Fruit fly (Drosophila melanogaster): ENCODE data around the gene Task7.

The Task7 gene

DNA sequence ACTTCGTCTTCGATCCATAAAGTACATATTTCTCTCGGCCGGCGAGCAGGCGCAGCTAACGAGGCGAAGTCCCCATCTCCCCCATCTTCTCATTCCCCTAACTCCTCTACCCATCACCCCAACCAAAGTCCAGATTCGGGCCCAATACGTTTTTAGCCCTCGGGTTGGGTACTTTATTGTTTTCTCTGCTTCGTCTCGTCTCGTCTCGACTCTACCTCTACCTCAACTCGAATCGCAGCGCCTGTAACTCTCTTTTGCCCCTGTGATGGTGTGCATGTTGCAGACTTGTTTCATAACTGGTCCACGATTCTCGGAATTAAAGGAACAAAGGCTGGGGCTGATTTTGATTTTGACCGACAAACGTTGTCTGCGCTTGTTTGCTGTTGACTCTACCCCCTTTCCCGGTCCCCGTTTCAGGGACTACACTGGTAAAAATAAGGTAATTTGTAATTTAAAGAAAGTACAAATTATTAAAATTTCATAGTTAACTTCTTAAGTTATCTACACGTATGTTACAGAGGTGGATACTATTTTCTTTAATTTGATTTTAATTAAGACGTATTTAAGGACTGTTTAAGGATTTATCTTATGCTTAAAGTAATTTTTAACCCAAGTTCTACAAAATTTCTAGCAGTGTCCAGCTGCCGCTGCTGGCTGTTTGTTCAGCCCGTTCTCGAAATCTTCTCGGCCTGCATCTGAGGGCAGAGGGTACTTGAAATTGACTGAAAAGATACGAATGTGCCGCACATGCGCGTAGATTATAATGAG, 33.3 kb downstream of the Task7 start (continued):
- peak; percentile 80 for TF ChIP-seq gsb-n (tag; optimal IDR thresholded peaks at IDR 0.05)
- peak; percentile 37 for TF ChIP-seq CG13123 (GFP tag; optimal IDR thresholded peaks at IDR 0.05)
- TF ChIP-seq CG10565 (GFP tag; optimal IDR thresholded peaks at IDR 0.05) = no peak
- TF ChIP-seq Ets65A (GFP tag) = peak; percentile 32
- no peak for TF ChIP-seq esg (GFP tag; conservative IDR thresholded peaks at IDR 0.05)
- peak; percentile 58 for TF ChIP-seq CG10209 (GFP tag; optimal IDR thresholded peaks at IDR 0.05)
- peak in 1 of 2 experiments; percentile 60 for TF ChIP-seq eve (GFP tag; optimal IDR thresholded peaks at IDR 0.05)
- TF ChIP-seq Stat92E (GFP tag; optimal IDR thresholded peaks at IDR 0.05) = peak in 1 of 3 experiments; percentile 99
- no peak for TF ChIP-seq Opbp (GFP tag; IDR thresholded peaks at IDR 0.05; ENCODE audit: partially characterized antibody)
- no peak for TF ChIP-seq z (GFP tag; IDR thresholded peaks at IDR 0.05)
- peak; percentile 76 for TF ChIP-seq phol (tag; optimal IDR thresholded peaks at IDR 0.05)
- peak; percentile 35; the same call in 1 of the 2 replicates for TF ChIP-seq stc (GFP tag; IDR thresholded peaks at IDR 0.05)
- peak; percentile 24 for TF ChIP-seq CG17802 (tag; optimal IDR thresholded peaks at IDR 0.05)
- TF ChIP-seq psq (GFP tag; optimal IDR thresholded peaks at IDR 0.05) = peak; percentile 15
- peak; percentile 50 for TF ChIP-seq CG17328 (GFP tag; IDR thresholded peaks at IDR 0.05)
- no peak for TF ChIP-seq tgo (GFP tag; IDR thresholded peaks at IDR 0.05)
- no peak for TF ChIP-seq emc (GFP tag; optimal IDR thresholded peaks at IDR 0.05)
- TF ChIP-seq CG30403 (GFP tag; optimal IDR thresholded peaks at IDR 0.05) = peak; percentile 51
- peak; percentile 65 to 74 for TF ChIP-seq bsh (GFP tag; optimal IDR thresholded peaks at IDR 0.05)
- peak; percentile 38 for TF ChIP-seq CG5245 (GFP tag; optimal IDR thresholded peaks at IDR 0.05)
- TF ChIP-seq Oli (tag; optimal IDR thresholded peaks at IDR 0.05) = peak; percentile 62
- TF ChIP-seq sd (tag; optimal IDR thresholded peaks at IDR 0.05) = no peak
- peak; percentile 45 for TF ChIP-seq Deaf1 (tag; optimal IDR thresholded peaks at IDR 0.05)
- peak; percentile 87 for TF ChIP-seq CG10979 (tag; optimal IDR thresholded peaks at IDR 0.05)
- peak; percentile 60 for TF ChIP-seq tio (GFP tag; optimal IDR thresholded peaks at IDR 0.05)
- TF ChIP-seq CG18619 (GFP tag; optimal IDR thresholded peaks at IDR 0.05) = peak; percentile 36
- TF ChIP-seq dysf (GFP tag; IDR thresholded peaks at IDR 0.05) = 0 out of 3 replicates have a peak, but pooled peaks have one; percentile 4
- peak; percentile 0 for TF ChIP-seq CG17568 (GFP tag; optimal IDR thresholded peaks at IDR 0.05)
- TF ChIP-seq CG6854 (GFP tag; optimal IDR thresholded peaks at IDR 0.05) = no peak
- TF ChIP-seq CG34422 (GFP tag; IDR thresholded peaks at IDR 0.05) = no peak
- TF ChIP-seq CG17359 (tag; optimal IDR thresholded peaks at IDR 0.05) = peak; percentile 5
- peak; percentile 34 for TF ChIP-seq CG18599 (GFP tag; optimal IDR thresholded peaks at IDR 0.05)
- peak; percentile 86 for TF ChIP-seq CG10267 (tag; optimal IDR thresholded peaks at IDR 0.05)
- peak; percentile 9 for TF ChIP-seq chn (GFP tag; optimal IDR thresholded peaks at IDR 0.05)
- TF ChIP-seq CG8388 (GFP tag; optimal IDR thresholded peaks at IDR 0.05) = peak; percentile 61
- TF ChIP-seq CG7839 (tag; optimal IDR thresholded peaks at IDR 0.05) = peak; percentile 71
- peak; percentile 32; the same call in 1 of the 2 replicates for TF ChIP-seq ranshi (GFP tag; IDR thresholded peaks at IDR 0.05)
- TF ChIP-seq D (optimal IDR thresholded peaks at IDR 0.05) = no peak
- peak; percentile 74 for TF ChIP-seq D (GFP tag; optimal IDR thresholded peaks at IDR 0.05)
- TF ChIP-seq PHDP (tag; optimal IDR thresholded peaks at IDR 0.05) = peak; percentile 16
- TF ChIP-seq ara (GFP tag; IDR thresholded peaks at IDR 0.05) = peak; percentile 56; the same call in 1 of the 2 replicates
- TF ChIP-seq Dip2 (GFP tag; IDR thresholded peaks at IDR 0.05) = no peak
- TF ChIP-seq crc (GFP tag; optimal IDR thresholded peaks at IDR 0.05) = no peak
- peak; percentile 47 for TF ChIP-seq Xbp1 (GFP tag; optimal IDR thresholded peaks at IDR 0.05)
- TF ChIP-seq CG30431 (GFP tag; optimal IDR thresholded peaks at IDR 0.05) = peak; percentile 44
- no peak for TF ChIP-seq Six4 (GFP tag; optimal IDR thresholded peaks at IDR 0.05)
- peak; percentile 25 for TF ChIP-seq HHEX (GFP tag; optimal IDR thresholded peaks at IDR 0.05)
- TF ChIP-seq D19A (tag; optimal IDR thresholded peaks at IDR 0.05) = peak; percentile 81

Measured in whole organism, embryonic.